Worm (Caenorhabditis elegans) whole organism, dauer: ENCODE results near the gene F44E2.7.

Source experiments
- unc-62 ChIP-seq: sonication (generic microtip); optimal IDR thresholded peaks from 2 replicates; lab custom pipeline; 2017; ENCODE audit warnings: missing biosample characterization, missing genetic modification reagents, missing genetic modification characterization

The F44E2.7 gene

ce11 chrIII:8866038-8866437, 17.8 kb upstream of the F44E2.7 start:
- TF ChIP-seq unc-62, result no peak

ce11 chrIII:8865294-8865766, 17.1 kb upstream of the F44E2.7 start:
- TF ChIP-seq unc-62, result no peak

- no peak for TF ChIP-seq unc-62
Measured at ce11 chrIII:8858482-8858881, 10.2 kb upstream of the F44E2.7 start.

ce11 chrIII:8851961-8852360, 3.7 kb upstream of the F44E2.7 start, which contains the start of gene plg-1:
TSS of gene plg-1 (plus strand) at chrIII:8852261.
- no peak for TF ChIP-seq unc-62

ce11 chrIII:8850482-8851047, 2.3 kb upstream of the F44E2.7 start, which contains the start of gene F44E2.9:
TSS of gene F44E2.9 (minus strand) at chrIII:8850532.
- no peak for TF ChIP-seq unc-62

ce11 chrIII:8849507-8849906, 1.2 kb upstream of the F44E2.7 start, which contains the start of gene F44E2.8:
TSS of gene F44E2.8 (minus strand) at chrIII:8849877.
- no peak for TF ChIP-seq unc-62

ce11 chrIII:8847722-8848121, 550 bp downstream of the F44E2.7 start:
- no peak for TF ChIP-seq unc-62

ce11 chrIII:8845114-8845513, 3.2 kb downstream of the F44E2.7 start, which contains the start of gene F44E2.6:
TSS of gene F44E2.6 (minus strand) at chrIII:8845214.
- TF ChIP-seq unc-62, result no peak

- TF ChIP-seq unc-62, result no peak
Measured at ce11 chrIII:8844137-8844536, 4.1 kb downstream of the F44E2.7 start.

- no peak for TF ChIP-seq unc-62
Measured at ce11 chrIII:8839813-8840212, 8.5 kb downstream of the F44E2.7 start.

ce11 chrIII:8838075-8838474, 10.2 kb downstream of the F44E2.7 start, which contains the start of gene F44E2.4:
TSS of gene F44E2.4 (minus strand) at chrIII:8838424.
- TF ChIP-seq unc-62, result no peak

- no peak for TF ChIP-seq unc-62
Measured at ce11 chrIII:8831059-8831750, 17.1 kb downstream of the F44E2.7 start, which contains the start of gene F44E2.10. TSS of gene F44E2.10 (minus strand) at chrIII:8831109.

ce11 chrIII:8829245-8829644, 19.0 kb downstream of the F44E2.7 start, which contains the start of gene F44E2.3:
TSS of gene F44E2.3 (minus strand) at chrIII:8829305.
- TF ChIP-seq unc-62, result no peak

- no peak for TF ChIP-seq unc-62
Measured at ce11 chrIII:8827128-8827527, 21.1 kb downstream of the F44E2.7 start, which contains the start of gene F54F2.9. TSS of gene F54F2.9 (minus strand) at chrIII:8827228.

ce11 chrIII:8824556-8824955, 23.7 kb downstream of the F44E2.7 start:
- no peak for TF ChIP-seq unc-62

ce11 chrIII:8818599-8818998, 29.7 kb downstream of the F44E2.7 start, which contains the start of gene pat-2:
TSS of gene pat-2 (plus strand) at chrIII:8818899.
- no peak for TF ChIP-seq unc-62

ce11 chrIII:8815699-8816098, 32.6 kb downstream of the F44E2.7 start:
- TF ChIP-seq unc-62, result no peak

- no peak for TF ChIP-seq unc-62
Measured at ce11 chrIII:8811111-8811510, 37.2 kb downstream of the F44E2.7 start.
